Fruit fly (Drosophila melanogaster) whole organism, prepupa: ENCODE results near the gene CG4520.

Experiments
- CG1621 ChIP-seq: fragments of 200-800 bp; sonication (Bioruptor generic); optimal IDR thresholded peaks from 3 replicates; lab custom pipeline; 2018; ENCODE audit warnings: missing biosample characterization, mild to moderate bottlenecking, missing genetic modification characterization
- CG16779 ChIP-seq: fragments of 200-800 bp; sonication (Bioruptor generic); optimal IDR thresholded peaks from 3 replicates; lab custom pipeline; 2017; ENCODE audit warnings: missing biosample characterization, mild to moderate bottlenecking, missing genetic modification characterization

DNA sequence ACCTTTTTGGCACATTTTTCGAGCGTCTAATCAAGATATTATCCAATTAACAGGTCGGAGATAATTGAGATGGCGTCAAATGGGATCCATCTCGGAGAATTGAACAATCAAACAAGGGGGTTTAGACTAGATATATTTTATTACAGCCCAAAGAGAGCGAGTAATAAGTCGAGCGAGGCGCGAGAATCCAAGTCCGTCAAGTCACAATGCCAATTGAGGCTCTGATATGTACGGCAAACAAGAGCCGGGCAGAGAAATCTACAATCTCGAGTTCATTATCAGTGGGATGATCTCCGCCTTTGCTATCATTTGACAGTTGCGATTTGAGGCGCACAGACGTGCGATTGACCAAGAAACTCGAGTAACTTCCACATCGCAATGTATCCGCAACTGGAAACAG lies 40.1 kb upstream of the CG4520 start, which contains the start of gene CG5404:
- no peak for TF ChIP-seq CG16779
- TF ChIP-seq CG1621 (tag; lab: Kevin White, UChicago) = no peak
